Worm (Caenorhabditis elegans) whole organism, early embryonic: ENCODE measurements around the gene F55H2.5.

ENCODE experiments used
- aly-1 ChIP-seq: sonication (generic microtip); optimal IDR thresholded peaks from 2 replicates; lab custom pipeline; 2016; ENCODE audit warnings: missing genetic modification characterization, missing compliant biosample characterization
- ama-1 ChIP-seq: fragments of 150-350 bp; optimal IDR thresholded peaks from 2 replicates; lab custom pipeline; 2014
- ceh-13 ChIP-seq: fragments of 200-800 bp; sonication (Bioruptor generic); optimal IDR thresholded peaks from 2 replicates; lab custom pipeline; 2018; ENCODE audit warnings: mild to moderate bottlenecking, missing genetic modification characterization, missing compliant biosample characterization
- ets-7 ChIP-seq: sonication (generic microtip); optimal IDR thresholded peaks from 2 replicates; lab custom pipeline; 2016; ENCODE audit warnings: missing genotype, missing genetic modification characterization, missing compliant biosample characterization
- flt-1 ChIP-seq: fragments of 200-800 bp; sonication (Bioruptor generic); IDR thresholded peaks from 2 replicates; pipeline ENCODE4 v1.3.6; 2022; ENCODE audit warnings: missing genetic modification characterization, missing compliant biosample characterization
- hnd-1 ChIP-seq: sonication (generic microtip); optimal IDR thresholded peaks from 2 replicates; lab custom pipeline; 2016; ENCODE audit warnings: missing genetic modification characterization, missing compliant biosample characterization
- scrt-1 ChIP-seq: fragments of 200-800 bp; sonication (Bioruptor generic); IDR thresholded peaks from 2 replicates; pipeline ENCODE4 v1.3.6; 2022; ENCODE audit warnings: missing genetic modification characterization, missing compliant biosample characterization
- sea-1 ChIP-seq: fragments of 200-800 bp; sonication (Bioruptor generic); conservative IDR thresholded peaks from 2 replicates; pipeline ENCODE4 v1.3.6; 2022; ENCODE audit warnings: missing genetic modification characterization, missing compliant biosample characterization
- tbx-11 ChIP-seq: fragments of 200-800 bp; sonication (Bioruptor generic); IDR thresholded peaks from 2 replicates; pipeline ENCODE4 v1.3.6; 2022; ENCODE audit warnings: missing genetic modification characterization, missing compliant biosample characterization
- tra-4 ChIP-seq: sonication (generic microtip); optimal IDR thresholded peaks from 2 replicates; lab custom pipeline; 2017; ENCODE audit warnings: missing genetic modification characterization, missing compliant biosample characterization

DNA sequence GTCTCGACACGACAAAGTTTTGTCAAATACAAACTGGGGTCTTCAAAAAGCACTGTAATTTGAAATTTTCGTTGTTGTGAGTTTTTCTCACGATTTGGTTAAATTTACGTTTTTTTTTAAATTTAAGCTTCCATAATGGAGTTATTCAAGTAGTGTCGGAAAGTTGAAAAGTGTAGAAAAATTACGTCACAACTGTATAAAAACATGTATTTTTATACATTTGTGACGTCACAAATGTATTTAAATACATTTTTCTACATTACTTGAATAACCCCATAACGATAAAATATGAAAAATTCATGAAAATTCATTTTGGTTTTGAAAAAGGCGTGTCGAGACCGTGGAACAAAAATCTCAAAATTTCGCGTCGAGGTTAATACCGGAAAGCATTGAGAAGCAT, 13.9 kb upstream of the F55H2.5 start:
- TF ChIP-seq ets-7 (tag; lab: Kevin White, UChicago): no peak
- TF ChIP-seq sea-1: no peak
- TF ChIP-seq hnd-1 (tag; lab: Kevin White, UChicago): no peak
- TF ChIP-seq ceh-13: no peak
- no peak for TF ChIP-seq scrt-1 (GFP tag; lab: Robert Waterston, UW)
- TF ChIP-seq ama-1 (lab: Kevin White, UChicago): no peak
- no peak for TF ChIP-seq flt-1
- TF ChIP-seq aly-1 (tag; lab: Kevin White, UChicago): no peak
- TF ChIP-seq tra-4 (tag; lab: Kevin White, UChicago): no peak
- TF ChIP-seq tbx-11: no peak
